Fruit fly (Drosophila melanogaster) whole organism, embryonic: Measurements from ENCODE around the gene CG9799.

Source experiments
- CG1024 ChIP-seq: fragments of 200-800 bp; sonication (Bioruptor generic); IDR thresholded peaks from 2 replicates; pipeline ENCODE4 v1.3.6; 2022; ENCODE audit warnings: missing biosample characterization, missing genetic modification characterization
- CG10543 ChIP-seq: fragments of 200-800 bp; sonication (Bioruptor generic); optimal IDR thresholded peaks from 3 replicates; lab custom pipeline; 2017; ENCODE audit warnings: missing biosample characterization, mild to moderate bottlenecking, missing genetic modification characterization, moderate library complexity
- CG11504 ChIP-seq: fragments of 200-800 bp; sonication (Bioruptor generic); optimal IDR thresholded peaks from 3 replicates; lab custom pipeline; 2019; ENCODE audit warnings: missing biosample characterization, mild to moderate bottlenecking, missing genetic modification characterization, moderate library complexity
- CG12659 ChIP-seq: fragments of 200-800 bp; sonication (Bioruptor generic); optimal IDR thresholded peaks from 3 replicates; lab custom pipeline; 2017; ENCODE audit warnings: mild to moderate bottlenecking, missing biosample characterization, missing genetic modification reagents, missing genetic modification characterization
- CG12744 ChIP-seq: fragments of 200-800 bp; sonication (Bioruptor generic); optimal IDR thresholded peaks from 2 replicates; lab custom pipeline; 2016; ENCODE audit warnings: missing biosample characterization, missing genetic modification characterization
- CG13123 ChIP-seq: fragments of 200-800 bp; sonication (Bioruptor generic); optimal IDR thresholded peaks from 2 replicates; lab custom pipeline; 2016; ENCODE audit warnings: missing biosample characterization, missing genetic modification characterization
- CG1529 ChIP-seq: fragments of 200-800 bp; sonication (Bioruptor generic); optimal IDR thresholded peaks from 3 replicates; lab custom pipeline; 2018; ENCODE audit warnings: missing biosample characterization, missing genetic modification characterization
- CG16813 ChIP-seq: fragments of 200-800 bp; sonication (Bioruptor generic); IDR thresholded peaks from 3 replicates; pipeline ENCODE4 v1.3.6; 2022; ENCODE audit warnings: missing biosample characterization, missing genetic modification characterization; ENCODE audit not compliant: partially characterized antibody
- CG18476 ChIP-seq: fragments of 200-800 bp; sonication (Bioruptor generic); optimal IDR thresholded peaks from 2 replicates; lab custom pipeline; 2016; ENCODE audit warnings: missing biosample characterization, mild to moderate bottlenecking, missing genetic modification characterization
- CG3163 ChIP-seq: fragments of 200-800 bp; sonication (Bioruptor generic); optimal IDR thresholded peaks from 3 replicates; lab custom pipeline; 2016; ENCODE audit warnings: missing biosample characterization, missing genetic modification characterization
- CG32532 ChIP-seq: fragments of 200-800 bp; sonication (Bioruptor generic); IDR thresholded peaks from 2 replicates; pipeline ENCODE4 v1.3.6; 2022; ENCODE audit warnings: missing biosample characterization, missing genetic modification characterization
- CG33213 ChIP-seq: fragments of 200-800 bp; sonication (Bioruptor generic); optimal IDR thresholded peaks from 3 replicates; lab custom pipeline; 2016; ENCODE audit warnings: missing biosample characterization, missing genetic modification characterization
- CG34376 ChIP-seq: fragments of 200-800 bp; sonication (Bioruptor generic); optimal IDR thresholded peaks from 2 replicates; lab custom pipeline; 2018; ENCODE audit warnings: missing biosample characterization, mild to moderate bottlenecking, missing genetic modification characterization
- CG4360 ChIP-seq: fragments of 200-800 bp; sonication (Bioruptor generic); IDR thresholded peaks from 2 replicates; pipeline ENCODE4 v1.3.6; 2022; ENCODE audit warnings: missing biosample characterization, missing genetic modification characterization
- CG4617 ChIP-seq: fragments of 200-800 bp; sonication (Bioruptor generic); optimal IDR thresholded peaks from 3 replicates; lab custom pipeline; 2016; ENCODE audit warnings: missing biosample characterization, missing genetic modification characterization, borderline replicate concordance
- CG6272 ChIP-seq: fragments of 200-800 bp; sonication (Bioruptor generic); IDR thresholded peaks from 2 replicates; pipeline ENCODE4 v1.3.6; 2022; ENCODE audit warnings: missing biosample characterization, missing genetic modification characterization
- CG7556 ChIP-seq: fragments of 200-800 bp; sonication (Bioruptor generic); optimal IDR thresholded peaks from 2 replicates; lab custom pipeline; 2017; ENCODE audit warnings: missing biosample characterization, mild to moderate bottlenecking, missing genetic modification characterization
- CG8388 ChIP-seq: fragments of 200-800 bp; sonication (Bioruptor generic); optimal IDR thresholded peaks from 2 replicates; lab custom pipeline; 2019; ENCODE audit warnings: missing biosample characterization, mild to moderate bottlenecking, missing genetic modification characterization, moderate library complexity
- CHES-1-like ChIP-seq: fragments of 200-800 bp; sonication (Bioruptor generic); optimal IDR thresholded peaks from 2 replicates; lab custom pipeline; 2016; ENCODE audit warnings: missing biosample characterization, missing genetic modification characterization
- Dfd ChIP-seq, 2 experiments: fragments of >200 bp; optimal IDR thresholded peaks; 2 replicates each; lab custom pipeline; 2017; ENCODE audit warnings: missing biosample characterization in 2 of 2, missing genetic modification characterization in 2 of 2
- Dip2 ChIP-seq: fragments of 200-800 bp; sonication (Bioruptor generic); IDR thresholded peaks from 2 replicates; pipeline ENCODE4 v1.3.6; 2022; ENCODE audit warnings: missing biosample characterization, missing genetic modification characterization
- Doc3 ChIP-seq: fragments of 200-800 bp; sonication (Bioruptor generic); IDR thresholded peaks from 3 replicates; pipeline ENCODE4 v1.3.6; 2022; ENCODE audit warnings: missing biosample characterization, missing genetic modification characterization; ENCODE audit not compliant: partially characterized antibody
- Dp ChIP-seq: fragments of 200-800 bp; sonication (Bioruptor generic); optimal IDR thresholded peaks from 2 replicates; lab custom pipeline; 2018; ENCODE audit warnings: missing biosample characterization, mild to moderate bottlenecking, missing genetic modification characterization, moderate library complexity
- Ets65A ChIP-seq: fragments of 200-800 bp; sonication (Bioruptor generic); peaks from one replicate; lab custom pipeline; 2016; ENCODE audit warnings: missing biosample characterization, missing genetic modification characterization
- MBD-R2 ChIP-seq: fragments of 200-800 bp; sonication (Bioruptor generic); IDR thresholded peaks from 2 replicates; pipeline ENCODE4 v1.3.6; 2022; ENCODE audit warnings: missing biosample characterization, missing genetic modification characterization
- Opbp ChIP-seq: fragments of 200-800 bp; sonication (Bioruptor generic); IDR thresholded peaks from 3 replicates; pipeline ENCODE4 v1.3.6; 2022; ENCODE audit warnings: missing biosample characterization, missing genetic modification characterization; ENCODE audit not compliant: partially characterized antibody
- Rfx ChIP-seq: fragments of 200-800 bp; sonication (Bioruptor generic); IDR thresholded peaks from 2 replicates; pipeline ENCODE4 v1.3.6; 2022; ENCODE audit warnings: missing biosample characterization, missing genetic modification characterization
- Sox102F ChIP-seq: fragments of 200-800 bp; sonication (Bioruptor generic); optimal IDR thresholded peaks from 2 replicates; lab custom pipeline; 2018; ENCODE audit warnings: missing biosample characterization, mild to moderate bottlenecking, missing genetic modification characterization, moderate library complexity
- Spps ChIP-seq: fragments of 200-800 bp; sonication (Bioruptor generic); optimal IDR thresholded peaks from 2 replicates; lab custom pipeline; 2018; ENCODE audit warnings: missing biosample characterization, mild to moderate bottlenecking, missing genetic modification characterization
- Tbp ChIP-seq: fragments of >200 bp; optimal IDR thresholded peaks from 2 replicates; lab custom pipeline; 2018; ENCODE audit warnings: missing biosample characterization, missing genetic modification characterization
- bowl ChIP-seq: fragments of 200-800 bp; sonication (Bioruptor generic); IDR thresholded peaks from 2 replicates; pipeline ENCODE4 v1.3.6; 2022; ENCODE audit warnings: missing biosample characterization, missing genetic modification characterization
- cad ChIP-seq: fragments of >200 bp; optimal IDR thresholded peaks from 2 replicates; lab custom pipeline; 2017; ENCODE audit warnings: missing biosample characterization, missing genetic modification characterization
- chinmo ChIP-seq: fragments of 200-800 bp; sonication (Bioruptor generic); IDR thresholded peaks from 4 replicates; pipeline ENCODE4 v1.3.6; 2022; ENCODE audit warnings: missing biosample characterization, missing genetic modification characterization; ENCODE audit not compliant: partially characterized antibody
- dati ChIP-seq: fragments of 200-800 bp; sonication (Bioruptor generic); IDR thresholded peaks from 2 replicates; pipeline ENCODE4 v1.3.6; 2022; ENCODE audit warnings: missing biosample characterization, missing genetic modification characterization
- dpn ChIP-seq, 2 experiments: fragments of 200-800 bp; sonication (Bioruptor generic); optimal IDR thresholded peaks; 3 replicates each; lab custom pipeline; 2016; ENCODE audit warnings: missing biosample characterization in 2 of 2, missing genetic modification characterization in 2 of 2
- dysf ChIP-seq: fragments of 200-800 bp; sonication (Bioruptor generic); IDR thresholded peaks from 3 replicates; pipeline ENCODE4 v1.3.6; 2022; ENCODE audit warnings: missing biosample characterization, missing genetic modification characterization
- esg ChIP-seq: fragments of 200-800 bp; sonication (Bioruptor generic); conservative IDR thresholded peaks from 2 replicates; pipeline ENCODE4 v1.3.6; 2022; ENCODE audit warnings: missing biosample characterization, missing genetic modification characterization
- kni ChIP-seq: fragments of 200-800 bp; sonication (Bioruptor generic); optimal IDR thresholded peaks from 3 replicates; lab custom pipeline; 2017; ENCODE audit warnings: mild to moderate bottlenecking, missing biosample characterization, missing genetic modification reagents, missing genetic modification characterization
- nmo ChIP-seq: fragments of 200-800 bp; sonication (Bioruptor generic); optimal IDR thresholded peaks from 2 replicates; lab custom pipeline; 2018; ENCODE audit warnings: missing biosample characterization, mild to moderate bottlenecking, missing genetic modification characterization, moderate library complexity
- pnt ChIP-seq: fragments of 200-800 bp; sonication (Bioruptor generic); optimal IDR thresholded peaks from 3 replicates; lab custom pipeline; 2016; ENCODE audit warnings: missing biosample characterization, missing genetic modification characterization
- prd ChIP-seq, 3 experiments: fragments of >200 bp in 2 of 3; fragments of 200-800 bp in 1 of 3; sonication (Bioruptor generic) in 1 of 3; optimal IDR thresholded peaks in 2 of 3; IDR thresholded peaks in 1 of 3; 2 replicates in 2 of 3; 3 replicates in 1 of 3; pipeline versions ENCODE4 v1.3.6 to Lab custom; 2017 to 2022; ENCODE audit warnings: missing biosample characterization in 1 of 3, missing genetic modification characterization in 1 of 3
- repo ChIP-seq: fragments of 200-800 bp; sonication (Bioruptor generic); optimal IDR thresholded peaks from 2 replicates; lab custom pipeline; 2016; ENCODE audit warnings: missing biosample characterization, missing genetic modification characterization
- ro ChIP-seq: fragments of 200-800 bp; sonication (Bioruptor generic); IDR thresholded peaks from 2 replicates; pipeline ENCODE4 v1.3.6; 2022; ENCODE audit warnings: missing biosample characterization, missing genetic modification characterization
- run ChIP-seq: fragments of 200-800 bp; sonication (Bioruptor generic); optimal IDR thresholded peaks from 3 replicates; lab custom pipeline; 2018; ENCODE audit warnings: missing biosample characterization, mild to moderate bottlenecking, missing genetic modification characterization
- sim ChIP-seq: fragments of 200-800 bp; sonication (Bioruptor generic); IDR thresholded peaks from 2 replicates; pipeline ENCODE4 v1.3.6; 2022; ENCODE audit warnings: missing biosample characterization, missing genetic modification characterization
- sisA ChIP-seq: fragments of 200-800 bp; sonication (Bioruptor generic); IDR thresholded peaks from 2 replicates; pipeline ENCODE4 v1.3.6; 2022; ENCODE audit warnings: missing biosample characterization, missing genetic modification characterization
- tll ChIP-seq, 2 experiments: fragments of 200-800 bp in 1 of 2; fragments of >200 bp in 1 of 2; sonication (Bioruptor generic) in 1 of 2; optimal IDR thresholded peaks; 2 replicates each; lab custom pipeline; 2017 to 2019; ENCODE audit warnings: missing biosample characterization in 2 of 2, missing genetic modification characterization in 2 of 2, mild to moderate bottlenecking in 1 of 2, moderate library complexity in 1 of 2
- vvl ChIP-seq: fragments of 200-800 bp; sonication (Bioruptor generic); IDR thresholded peaks from 2 replicates; pipeline ENCODE4 v1.3.6; 2022; ENCODE audit warnings: missing biosample characterization, missing genetic modification characterization
- wek ChIP-seq: fragments of 200-800 bp; sonication (Bioruptor generic); optimal IDR thresholded peaks from 3 replicates; lab custom pipeline; 2018; ENCODE audit warnings: missing biosample characterization, mild to moderate bottlenecking, missing genetic modification characterization, moderate library complexity

CG9799 gene

dm6 chr3R:13434325-13435168 is 46.0 kb upstream of the CG9799 start, which contains the start of gene yrt (continued):
- TF ChIP-seq CHES-1-like (GFP tag; lab: Kevin White, UChicago) (peak; percentile 33), kni (GFP tag; lab: Kevin White, UChicago) (peak; percentile 28), prd (optimal IDR thresholded peaks at IDR 0.05; lab: Kevin White, UChicago) (no peak), prd (GFP tag; IDR thresholded peaks at IDR 0.05; lab: Robert Waterston, UW) (no peak), CG3163 (no peak), Dp (GFP tag; lab: Kevin White, UChicago) (peak; percentile 49), Dip2 (GFP tag; lab: Robert Waterston, UW) (no peak), CG8388 (GFP tag; lab: Kevin White, UChicago) (no peak), Spps (no peak), Doc3 (GFP tag; lab: Robert Waterston, UW) (no peak), CG18476 (GFP tag; lab: Kevin White, UChicago) (no peak), sim (no peak), Opbp (peak; percentile 55; the same call in 1 of the 3 replicates), CG4360 (GFP tag; lab: Robert Waterston, UW) (no peak), CG4617 (GFP tag; lab: Kevin White, UChicago) (peak; percentile 48), nmo (peak; percentile 49), chinmo (GFP tag; lab: Robert Waterston, UW) (0 out of 4 replicates have a peak, but pooled peaks have one; percentile 43), dati (GFP tag; lab: Robert Waterston, UW) (no peak), CG1529 (GFP tag; lab: Kevin White, UChicago) (no peak), CG1024 (GFP tag; lab: Robert Waterston, UW) (no peak), Dfd (GFP tag; optimal IDR thresholded peaks at IDR 0.05; lab: Kevin White, UChicago) (no peak), dpn (GFP tag; optimal IDR thresholded peaks at IDR 0.05; lab: Kevin White, UChicago) (peak in 1 of 2 experiments; percentile 8), CG12659 (peak; percentile 59), Tbp (GFP tag; lab: Kevin White, UChicago) (no peak), Rfx (GFP tag; lab: Robert Waterston, UW) (no peak), CG34376 (GFP tag; lab: Kevin White, UChicago) (no peak), vvl (GFP tag; lab: Robert Waterston, UW) (peak; percentile 48), dysf (GFP tag; lab: Robert Waterston, UW) (no peak), CG6272 (no peak), CG7556 (no peak), pnt (GFP tag; lab: Kevin White, UChicago) (no peak), MBD-R2 (GFP tag; lab: Robert Waterston, UW) (peak; percentile 56), Ets65A (GFP tag; lab: Kevin White, UChicago) (peak; percentile 88), CG12744 (GFP tag; lab: Kevin White, UChicago) (no peak), CG32532 (GFP tag; lab: Robert Waterston, UW) (no peak), CG13123 (GFP tag; lab: Kevin White, UChicago) (no peak), esg (GFP tag; lab: Robert Waterston, UW) (no peak), CG10543 (no peak), ro (GFP tag; lab: Robert Waterston, UW) (no peak), run (no peak), CG16813 (GFP tag; lab: Robert Waterston, UW) (0 out of 3 replicates have a peak, but pooled peaks have one; percentile 14), wek (GFP tag; lab: Kevin White, UChicago) (no peak), bowl (GFP tag; lab: Robert Waterston, UW) (no peak), sisA (GFP tag; lab: Robert Waterston, UW) (no peak), cad (GFP tag; lab: Kevin White, UChicago) (no peak), tll (GFP tag; optimal IDR thresholded peaks at IDR 0.05; lab: Kevin White, UChicago) (no peak), CG11504 (peak; percentile 42), repo (GFP tag; lab: Kevin White, UChicago) (no peak), Sox102F (no peak), CG33213 (GFP tag; lab: Kevin White, UChicago) (peak; percentile 41)
